Worm (Caenorhabditis elegans) whole organism, L1 larva: Measurements from ENCODE around the gene F54E12.2.

Source experiments
- efl-3 ChIP-seq: fragments of 200-800 bp; sonication (Bioruptor generic); optimal IDR thresholded peaks from 2 replicates; lab custom pipeline; 2018; ENCODE audit warnings: mild to moderate bottlenecking, missing genetic modification characterization, missing compliant biosample characterization
- lin-39 ChIP-seq: fragments of 150-350 bp; optimal IDR thresholded peaks from 2 replicates; lab custom pipeline; 2014; ENCODE audit warnings: missing biosample characterization, missing genetic modification reagents, missing genetic modification characterization
- lir-3 ChIP-seq: sonication (generic microtip); optimal IDR thresholded peaks from 2 replicates; lab custom pipeline; 2016; ENCODE audit warnings: mild to moderate bottlenecking, missing genetic modification characterization, moderate library complexity, missing compliant biosample characterization; ENCODE audit not compliant: poor library complexity
- nhr-11 ChIP-seq: fragments of 150-350 bp; optimal IDR thresholded peaks from 2 replicates; lab custom pipeline; 2014; ENCODE audit warnings: missing biosample characterization, missing genetic modification characterization
- nhr-77 ChIP-seq: fragments of 150-350 bp; optimal IDR thresholded peaks from 2 replicates; lab custom pipeline; 2014; ENCODE audit warnings: missing biosample characterization, missing genetic modification characterization
- snpc-4 ChIP-seq: fragments of 150-350 bp; optimal IDR thresholded peaks from 2 replicates; lab custom pipeline; 2014; ENCODE audit warnings: missing biosample characterization, missing genetic modification characterization
- ztf-11 ChIP-seq, 2 experiments: sonication (generic microtip); optimal IDR thresholded peaks; 2 replicates each; lab custom pipeline; 2016 to 2017; ENCODE audit warnings: missing genetic modification characterization in 2 of 2, missing biosample characterization in 1 of 2, missing compliant biosample characterization in 1 of 2
- ztf-4 ChIP-seq: fragments of 150-350 bp; optimal IDR thresholded peaks from 2 replicates; lab custom pipeline; 2014; ENCODE audit warnings: missing biosample characterization, missing genetic modification characterization

ce11 chrIV:11285239-11285638 is 51.7 kb downstream of the F54E12.2 start:
- no peak for TF ChIP-seq lin-39
- no peak for TF ChIP-seq nhr-11 (tag; lab: Kevin White, UChicago)
- TF ChIP-seq lir-3 (tag; lab: Kevin White, UChicago) = no peak
- no peak for TF ChIP-seq efl-3 (GFP tag; lab: Kevin White, UChicago)
- TF ChIP-seq ztf-4 = no peak
- TF ChIP-seq nhr-77 (tag; lab: Kevin White, UChicago) = no peak
- no peak for TF ChIP-seq ztf-11 (tag; optimal IDR thresholded peaks at IDR 0.05; lab: Kevin White, UChicago)
- no peak for TF ChIP-seq snpc-4 (tag; lab: Kevin White, UChicago)
